Fruit fly (Drosophila melanogaster): ENCODE data around the gene CG13056.

- TF ChIP-seq Myc (optimal IDR thresholded peaks at IDR 0.05): no peak
- no peak for TF ChIP-seq psq (optimal IDR thresholded peaks at IDR 0.05)
Observed at dm6 chr3L:16333013-16333412, at the start of gene CG13056.
